Fruit fly (Drosophila melanogaster): ENCODE data around the gene Sgt1.

Sgt1 gene

dm6 chr3R:8305110-8305509, at the start of gene Sgt1:
Gene Sgt1 (minus strand): TSS chr3R:8305274.
- TF ChIP-seq CG6276 (GFP tag; optimal IDR thresholded peaks at IDR 0.05) (no peak), cyc (GFP tag; optimal IDR thresholded peaks at IDR 0.05) (peak; percentile 31), CG3032 (tag; optimal IDR thresholded peaks at IDR 0.05) (peak; percentile 17), CG10669 (GFP tag; optimal IDR thresholded peaks at IDR 0.05) (no peak), topi (GFP tag; optimal IDR thresholded peaks at IDR 0.05) (peak; percentile 21)

- TF ChIP-seq Ets21C (GFP tag; optimal IDR thresholded peaks at IDR 0.05) = peak; percentile 44
- TF ChIP-seq Met (GFP tag; optimal IDR thresholded peaks at IDR 0.05) = peak; percentile 77
- TF ChIP-seq CG8319 (GFP tag; optimal IDR thresholded peaks at IDR 0.05) = no peak
- TF ChIP-seq Hr4 (GFP tag; optimal IDR thresholded peaks at IDR 0.05) = peak; percentile 48
- peak; percentile 38; the same call in 1 of the 2 replicates for TF ChIP-seq CG11294 (GFP tag; IDR thresholded peaks at IDR 0.05)
- peak; percentile 63 for TF ChIP-seq cyc (GFP tag; optimal IDR thresholded peaks at IDR 0.05)
- TF ChIP-seq CG16779 (tag; optimal IDR thresholded peaks at IDR 0.05) = no peak
- peak; percentile 63 for TF ChIP-seq topi (GFP tag; optimal IDR thresholded peaks at IDR 0.05)
- TF ChIP-seq CG6276 (GFP tag; optimal IDR thresholded peaks at IDR 0.05) = peak; percentile 7
- peak; percentile 45 for TF ChIP-seq acj6 (GFP tag; optimal IDR thresholded peaks at IDR 0.05)
- no peak for TF ChIP-seq CG3919 (GFP tag; optimal IDR thresholded peaks at IDR 0.05)
- TF ChIP-seq CG6808 (GFP tag; optimal IDR thresholded peaks at IDR 0.05) = no peak
- peak; percentile 81 for TF ChIP-seq CG6163 (GFP tag; IDR thresholded peaks at IDR 0.05)
- peak; percentile 47 for TF ChIP-seq CG34406 (GFP tag; optimal IDR thresholded peaks at IDR 0.05)
- peak; percentile 39 for TF ChIP-seq Sox14 (GFP tag; optimal IDR thresholded peaks at IDR 0.05)
- peak; percentile 85 for TF ChIP-seq eg (GFP tag; IDR thresholded peaks at IDR 0.05)
- no peak for TF ChIP-seq fd59A (GFP tag; optimal IDR thresholded peaks at IDR 0.05)
- TF ChIP-seq fkh (GFP tag; optimal IDR thresholded peaks at IDR 0.05) = no peak
- peak; percentile 72 for TF ChIP-seq CG8119 (GFP tag; IDR thresholded peaks at IDR 0.05)
- peak; percentile 85 for TF ChIP-seq Eip78C (GFP tag)
- TF ChIP-seq CG1621 (tag; optimal IDR thresholded peaks at IDR 0.05) = no peak
- TF ChIP-seq salr (GFP tag; optimal IDR thresholded peaks at IDR 0.05) = no peak
- TF ChIP-seq OdsH (GFP tag; optimal IDR thresholded peaks at IDR 0.05) = peak; percentile 44
- no peak for TF ChIP-seq CG6854 (GFP tag; optimal IDR thresholded peaks at IDR 0.05)
- TF ChIP-seq CG3032 (tag; optimal IDR thresholded peaks at IDR 0.05) = no peak
- peak; percentile 16 for TF ChIP-seq Sox15 (GFP tag; optimal IDR thresholded peaks at IDR 0.05)
- peak; percentile 68 for TF ChIP-seq CG15336 (GFP tag; IDR thresholded peaks at IDR 0.05)
- no peak for TF ChIP-seq Lpt (GFP tag; optimal IDR thresholded peaks at IDR 0.05)
- TF ChIP-seq CG31627 (GFP tag; optimal IDR thresholded peaks at IDR 0.05) = peak; percentile 63
- TF ChIP-seq CG10669 (GFP tag; optimal IDR thresholded peaks at IDR 0.05) = peak; percentile 15
- TF ChIP-seq fd85E (GFP tag; optimal IDR thresholded peaks at IDR 0.05) = no peak
- TF ChIP-seq Sox102F (GFP tag; optimal IDR thresholded peaks at IDR 0.05) = no peak
- peak; percentile 28 for TF ChIP-seq Eip93F (GFP tag; optimal IDR thresholded peaks at IDR 0.05)
- peak; percentile 29 for TF ChIP-seq vri (GFP tag; optimal IDR thresholded peaks at IDR 0.05)
- peak; percentile 56 for TF ChIP-seq lz (GFP tag; optimal IDR thresholded peaks at IDR 0.05)
- TF ChIP-seq pdm3 (GFP tag; optimal IDR thresholded peaks at IDR 0.05) = peak; percentile 44
- no peak for TF ChIP-seq net (GFP tag; optimal IDR thresholded peaks at IDR 0.05)
- no peak for TF ChIP-seq CG10631 (GFP tag; optimal IDR thresholded peaks at IDR 0.05)
- peak; percentile 38; the same call in 1 of the 2 replicates for TF ChIP-seq Gug (GFP tag; IDR thresholded peaks at IDR 0.05)
- TF ChIP-seq CG11762 (GFP tag; optimal IDR thresholded peaks at IDR 0.05; ENCODE audit: insufficient read depth) = no peak
- TF ChIP-seq CG4318 (GFP tag; optimal IDR thresholded peaks at IDR 0.05) = no peak
- TF ChIP-seq CG11902 (GFP tag; optimal IDR thresholded peaks at IDR 0.05) = peak; percentile 45
- TF ChIP-seq CG9139 (GFP tag; optimal IDR thresholded peaks at IDR 0.05) = no peak
- TF ChIP-seq CG7368 (GFP tag; optimal IDR thresholded peaks at IDR 0.05) = no peak
- no peak for TF ChIP-seq dac (GFP tag; optimal IDR thresholded peaks at IDR 0.05)
- peak; percentile 67 for TF ChIP-seq esn (GFP tag; optimal IDR thresholded peaks at IDR 0.05)
- peak; percentile 86 for TF ChIP-seq svp (GFP tag)
- peak; percentile 33 for TF ChIP-seq achi (GFP tag; optimal IDR thresholded peaks at IDR 0.05)
- no peak for TF ChIP-seq Smox (GFP tag; optimal IDR thresholded peaks at IDR 0.05)
- TF ChIP-seq spab (GFP tag; optimal IDR thresholded peaks at IDR 0.05) = no peak
Observed at dm6 chr3R:8354458-8354857, 49.4 kb upstream of the Sgt1 start.
